Fruit fly (Drosophila melanogaster): ENCODE measurements around the gene bab1.

dm6 chr3L:1087321-1087720 lies 13.6 kb downstream of the bab1 start:
- TF ChIP-seq psq (optimal IDR thresholded peaks at IDR 0.05) (no peak), CG8478 (optimal IDR thresholded peaks at IDR 0.05) (no peak), pan (optimal IDR thresholded peaks at IDR 0.05) (no peak), Dll (optimal IDR thresholded peaks at IDR 0.05) (no peak)
